Fruit fly (Drosophila melanogaster): ENCODE measurements around the gene sw.
A peak's percentile ranks its signal among the peaks of the same experiment; 100 is the strongest.

sw gene

DNA sequence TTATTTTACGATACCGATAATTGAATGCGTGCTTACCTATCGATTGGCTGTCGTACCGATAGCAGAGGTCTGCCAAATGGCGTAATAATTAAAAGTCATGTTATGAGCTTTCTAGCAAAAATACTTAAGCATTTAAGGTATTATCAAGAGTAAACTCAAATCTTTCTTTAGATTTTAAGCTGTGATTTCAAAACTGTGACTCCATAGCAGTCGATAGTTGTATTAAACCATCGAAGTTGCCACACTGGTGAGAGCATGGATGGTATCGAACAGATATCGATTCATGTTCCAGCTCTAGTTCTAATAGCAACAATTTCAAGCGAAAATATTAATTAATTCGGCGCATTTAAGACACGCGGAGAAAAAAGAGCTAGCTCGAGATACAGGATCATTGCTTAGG is 14.9 kb upstream of the sw start, which contains the start of the genes CG17068 and Rab10 (continued):
- TF ChIP-seq cwo (GFP tag; optimal IDR thresholded peaks at IDR 0.05) (no peak), mld (GFP tag; IDR thresholded peaks at IDR 0.05; ENCODE audit: partially characterized antibody) (peak; percentile 75), CG3407 (GFP tag; optimal IDR thresholded peaks at IDR 0.05) (no peak), CrebB (tag; optimal IDR thresholded peaks at IDR 0.05) (no peak), Dp (GFP tag; optimal IDR thresholded peaks at IDR 0.05) (no peak), CkIIα-i1 (GFP tag; IDR thresholded peaks at IDR 0.05) (no peak), ara (GFP tag; IDR thresholded peaks at IDR 0.05) (no peak), pho (GFP tag; optimal IDR thresholded peaks at IDR 0.05) (peak; percentile 22), Fer1 (GFP tag; optimal IDR thresholded peaks at IDR 0.05) (no peak), CG11456 (GFP tag; IDR thresholded peaks at IDR 0.05) (no peak), crp (GFP tag; optimal IDR thresholded peaks at IDR 0.05) (no peak), Dref (GFP tag; IDR thresholded peaks at IDR 0.05) (peak; percentile 79), CG17186 (GFP tag; optimal IDR thresholded peaks at IDR 0.05) (peak; percentile 61), sens (GFP tag) (peak; percentile 88), CG11696 (GFP tag; IDR thresholded peaks at IDR 0.05) (no peak), Atf6 (GFP tag; IDR thresholded peaks at IDR 0.05) (no peak), Scr (GFP tag; IDR thresholded peaks at IDR 0.05; ENCODE audit: partially characterized antibody) (peak; percentile 93), nom (GFP tag; optimal IDR thresholded peaks at IDR 0.05) (no peak), schlank (tag; optimal IDR thresholded peaks at IDR 0.05) (no peak), lilli (GFP tag; optimal IDR thresholded peaks at IDR 0.05) (no peak), CG1602 (GFP tag; optimal IDR thresholded peaks at IDR 0.05) (no peak), CG8388 (GFP tag; optimal IDR thresholded peaks at IDR 0.05) (no peak), Dek (tag; optimal IDR thresholded peaks at IDR 0.05) (no peak), CG12071 (GFP tag; optimal IDR thresholded peaks at IDR 0.05) (no peak), chm (GFP tag; IDR thresholded peaks at IDR 0.05) (no peak), CG16779 (GFP tag; IDR thresholded peaks at IDR 0.05) (no peak), Stat92E (GFP tag; optimal IDR thresholded peaks at IDR 0.05) (no peak), bbx (GFP tag; IDR thresholded peaks at IDR 0.05; ENCODE audit: partially characterized antibody) (peak; percentile 84), CG9932 (GFP tag; IDR thresholded peaks at IDR 0.05) (peak; percentile 27; the same call in 1 of the 2 replicates), ftz-f1 (GFP tag; optimal IDR thresholded peaks at IDR 0.05) (no peak), fd64A (GFP tag; optimal IDR thresholded peaks at IDR 0.05) (no peak), slp2 (GFP tag; optimal IDR thresholded peaks at IDR 0.05) (no peak), CG12219 (GFP tag; optimal IDR thresholded peaks at IDR 0.05) (no peak), CG14667 (GFP tag; IDR thresholded peaks at IDR 0.05) (no peak), CG9876 (GFP tag; optimal IDR thresholded peaks at IDR 0.05) (no peak), aop (GFP tag; IDR thresholded peaks at IDR 0.05) (no peak), CG33213 (GFP tag; optimal IDR thresholded peaks at IDR 0.05) (peak; percentile 31), NC2α (GFP tag; optimal IDR thresholded peaks at IDR 0.05) (no peak), kay (GFP tag; optimal IDR thresholded peaks at IDR 0.05) (no peak), CG12236 (GFP tag; optimal IDR thresholded peaks at IDR 0.05) (no peak), CG11723 (GFP tag; optimal IDR thresholded peaks at IDR 0.05) (no peak), wdn (GFP tag; IDR thresholded peaks at IDR 0.05) (no peak), Hmx (GFP tag; optimal IDR thresholded peaks at IDR 0.05) (no peak), CG10321 (GFP tag; IDR thresholded peaks at IDR 0.05) (no peak), Side (GFP tag; optimal IDR thresholded peaks at IDR 0.05) (no peak), CG1233 (GFP tag; optimal IDR thresholded peaks at IDR 0.05) (no peak), CG7786 (GFP tag; optimal IDR thresholded peaks at IDR 0.05) (no peak), PHDP (tag; optimal IDR thresholded peaks at IDR 0.05) (no peak), trh (GFP tag; optimal IDR thresholded peaks at IDR 0.05) (no peak), jigr1 (GFP tag; IDR thresholded peaks at IDR 0.05) (no peak), Ets97D (GFP tag; optimal IDR thresholded peaks at IDR 0.05) (peak; percentile 49), D (optimal IDR thresholded peaks at IDR 0.05) (no peak), D (GFP tag; optimal IDR thresholded peaks at IDR 0.05) (no peak)

Measured in whole organism, embryonic.